Worm (Caenorhabditis elegans) whole organism, early embryonic: ENCODE measurements around the gene C17C3.5.

Experiments used
- B0310.2 ChIP-seq: sonication (generic microtip); optimal IDR thresholded peaks from 2 replicates; lab custom pipeline; 2016; ENCODE audit warnings: mild to moderate bottlenecking, missing genetic modification characterization, missing compliant biosample characterization
- F13C5.2 ChIP-seq: sonication (generic microtip); optimal IDR thresholded peaks from 2 replicates; lab custom pipeline; 2017; ENCODE audit warnings: mild to moderate bottlenecking, missing genetic modification characterization, inconsistent platforms, missing compliant biosample characterization
- aly-1 ChIP-seq: sonication (generic microtip); optimal IDR thresholded peaks from 2 replicates; lab custom pipeline; 2016; ENCODE audit warnings: missing genetic modification characterization, missing compliant biosample characterization
- ama-1 ChIP-seq: fragments of 150-350 bp; optimal IDR thresholded peaks from 2 replicates; lab custom pipeline; 2014
- ceh-13 ChIP-seq: fragments of 200-800 bp; sonication (Bioruptor generic); optimal IDR thresholded peaks from 2 replicates; lab custom pipeline; 2018; ENCODE audit warnings: mild to moderate bottlenecking, missing genetic modification characterization, missing compliant biosample characterization
- ceh-36 ChIP-seq: sonication (generic microtip); optimal IDR thresholded peaks from 2 replicates; lab custom pipeline; 2016; ENCODE audit warnings: missing genetic modification characterization, inconsistent platforms, missing compliant biosample characterization
- ets-7 ChIP-seq: sonication (generic microtip); optimal IDR thresholded peaks from 2 replicates; lab custom pipeline; 2016; ENCODE audit warnings: missing genotype, missing genetic modification characterization, missing compliant biosample characterization
- flt-1 ChIP-seq: fragments of 200-800 bp; sonication (Bioruptor generic); IDR thresholded peaks from 2 replicates; pipeline ENCODE4 v1.3.6; 2022; ENCODE audit warnings: missing genetic modification characterization, missing compliant biosample characterization
- hmbx-1 ChIP-seq: sonication (generic microtip); optimal IDR thresholded peaks from 2 replicates; lab custom pipeline; 2016; ENCODE audit warnings: mild to moderate bottlenecking, missing genetic modification characterization, missing compliant biosample characterization
- hmg-4 ChIP-seq: fragments of 200-800 bp; sonication (Bioruptor generic); optimal IDR thresholded peaks from 2 replicates; lab custom pipeline; 2018; ENCODE audit warnings: mild to moderate bottlenecking, missing genetic modification characterization, missing compliant biosample characterization
- hnd-1 ChIP-seq: sonication (generic microtip); optimal IDR thresholded peaks from 2 replicates; lab custom pipeline; 2016; ENCODE audit warnings: missing genetic modification characterization, missing compliant biosample characterization
- pes-1 ChIP-seq: fragments of 200-800 bp; sonication (Bioruptor generic); IDR thresholded peaks from 2 replicates; pipeline ENCODE4 v1.3.6; 2022; ENCODE audit warnings: missing genetic modification reagents, missing genetic modification characterization, missing compliant biosample characterization
- scrt-1 ChIP-seq: fragments of 200-800 bp; sonication (Bioruptor generic); IDR thresholded peaks from 2 replicates; pipeline ENCODE4 v1.3.6; 2022; ENCODE audit warnings: missing genetic modification characterization, missing compliant biosample characterization
- sea-1 ChIP-seq: fragments of 200-800 bp; sonication (Bioruptor generic); conservative IDR thresholded peaks from 2 replicates; pipeline ENCODE4 v1.3.6; 2022; ENCODE audit warnings: missing genetic modification characterization, missing compliant biosample characterization
- tbx-11 ChIP-seq: fragments of 200-800 bp; sonication (Bioruptor generic); IDR thresholded peaks from 2 replicates; pipeline ENCODE4 v1.3.6; 2022; ENCODE audit warnings: missing genetic modification characterization, missing compliant biosample characterization
- tbx-37 ChIP-seq: fragments of 200-800 bp; sonication (Bioruptor generic); conservative IDR thresholded peaks from 2 replicates; pipeline ENCODE4 v1.3.6; 2022; ENCODE audit warnings: missing genetic modification reagents, missing genetic modification characterization, missing compliant biosample characterization
- tra-4 ChIP-seq: sonication (generic microtip); optimal IDR thresholded peaks from 2 replicates; lab custom pipeline; 2017; ENCODE audit warnings: missing genetic modification characterization, missing compliant biosample characterization

Gene C17C3.5

DNA sequence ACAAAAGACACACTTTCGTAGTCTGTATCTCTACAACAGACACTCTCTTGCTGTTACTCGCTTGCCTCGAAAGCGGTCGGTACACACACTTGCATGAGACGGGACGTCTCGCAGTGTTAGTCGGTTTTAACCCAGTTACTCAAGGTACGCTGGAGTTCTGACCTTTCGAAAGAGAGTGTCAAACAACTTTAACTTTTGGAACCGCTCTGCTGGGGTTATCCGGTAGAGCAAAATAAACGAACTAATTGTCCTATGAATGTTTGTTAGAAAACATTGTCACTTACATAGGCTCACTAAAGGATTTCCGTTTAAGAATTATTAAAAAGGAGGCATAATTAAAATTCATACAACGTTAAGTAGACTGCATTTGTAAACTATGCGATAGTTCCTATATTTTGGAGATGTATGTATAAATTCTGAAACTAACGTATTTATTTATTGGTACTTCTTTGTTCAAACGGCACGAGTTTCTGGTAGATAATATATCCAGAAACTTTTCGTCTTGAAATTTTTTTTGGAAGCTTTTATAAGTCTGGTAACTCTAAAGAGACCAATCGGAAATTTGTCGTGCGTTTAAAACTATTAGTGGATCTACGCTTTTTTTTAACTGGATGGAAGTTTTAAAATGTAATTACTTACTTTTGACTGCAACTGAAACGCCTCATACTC is 8.0 kb upstream of the C17C3.5 start:
- TF ChIP-seq sea-1 (GFP tag; lab: Robert Waterston, UW) (peak; percentile 90), hmg-4 (GFP tag; lab: Kevin White, UChicago) (peak; percentile 90), tbx-11 (peak; percentile 85), hmbx-1 (tag; lab: Kevin White, UChicago) (peak; percentile 83), F13C5.2 (tag; lab: Kevin White, UChicago) (peak; percentile 95), flt-1 (GFP tag; lab: Robert Waterston, UW) (peak; percentile 60; the same call in 1 of the 2 replicates), B0310.2 (tag; lab: Kevin White, UChicago) (peak; percentile 91), tra-4 (tag; lab: Kevin White, UChicago) (peak; percentile 88), tbx-37 (GFP tag; lab: Robert Waterston, UW) (peak; percentile 59), pes-1 (GFP tag; lab: Robert Waterston, UW) (peak; percentile 78), scrt-1 (peak; percentile 78), ceh-13 (peak; percentile 30), ets-7 (tag; lab: Kevin White, UChicago) (peak; percentile 77), aly-1 (no peak), ama-1 (lab: Kevin White, UChicago) (peak; percentile 100), hnd-1 (tag; lab: Kevin White, UChicago) (peak; percentile 59), ceh-36 (tag; lab: Kevin White, UChicago) (peak; percentile 85)

DNA sequence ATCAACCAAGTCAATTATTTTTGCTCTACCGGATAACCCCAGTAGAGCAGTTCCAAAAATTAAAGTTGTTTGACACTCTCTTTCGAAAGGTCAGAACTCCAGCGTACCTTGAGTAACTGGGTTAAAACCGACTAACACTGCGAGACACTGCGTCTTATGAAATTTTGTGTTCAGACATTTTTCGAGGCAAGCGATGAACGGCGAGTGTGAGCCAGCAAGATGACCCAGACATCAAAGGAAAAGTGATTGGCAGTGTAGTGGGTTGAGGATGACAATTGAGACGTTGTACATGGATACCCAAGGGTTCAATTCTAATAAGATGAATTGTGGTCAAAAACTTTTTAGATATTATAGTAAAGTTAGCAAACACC is 7.5 kb upstream of the C17C3.5 start:
- TF ChIP-seq aly-1, result no peak

DNA sequence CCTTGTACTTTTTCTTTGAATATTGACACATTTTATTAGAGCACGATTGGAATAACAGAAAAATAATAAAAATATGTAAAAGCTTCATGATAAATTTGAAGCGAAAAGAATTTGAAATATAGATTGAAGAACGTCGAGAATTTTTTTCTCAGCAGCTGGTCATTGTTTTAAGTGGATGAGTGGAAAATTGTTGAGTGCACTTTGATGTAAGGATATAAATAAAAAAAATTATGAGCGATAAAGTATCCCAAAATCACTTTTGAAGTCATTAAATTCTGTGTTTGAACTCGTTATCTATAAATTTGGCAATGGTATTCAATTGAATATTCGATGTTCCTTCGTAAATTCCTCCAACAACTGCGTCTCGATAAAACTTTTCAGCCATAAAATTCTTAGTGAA is 6.9 kb upstream of the C17C3.5 start, which contains the start of gene ins-13:
Gene ins-13 (minus strand): TSS at position 101 of the 400 bp plus-strand sequence.
- TF ChIP-seq ets-7 (tag; lab: Kevin White, UChicago) (no peak), tbx-11 (no peak), ceh-13 (no peak)

DNA sequence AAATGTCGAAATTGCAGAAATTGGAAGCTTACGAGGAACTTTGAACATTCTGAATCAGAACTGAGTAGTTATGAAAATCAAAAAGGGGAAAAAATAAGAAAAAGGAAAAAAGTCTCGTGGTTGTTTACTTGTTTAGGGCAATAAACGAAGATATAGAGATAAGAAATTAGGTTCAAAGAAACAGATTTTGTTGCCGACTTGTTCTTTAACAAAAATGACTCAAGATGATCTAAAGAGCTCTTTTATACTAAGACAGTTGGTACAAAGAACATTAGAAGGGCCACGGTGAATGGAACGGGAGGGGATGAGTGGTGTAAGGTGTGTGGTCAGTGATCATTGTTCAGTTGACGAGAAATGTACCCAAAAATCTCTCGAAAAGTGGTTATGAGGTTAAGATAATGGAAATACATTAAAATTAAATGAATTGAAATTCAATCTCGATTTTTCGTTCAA is 4.1 kb upstream of the C17C3.5 start, which contains the start of gene acdh-2:
Gene acdh-2 (minus strand): TSS at position 51 of the 453 bp plus-strand sequence.
- TF ChIP-seq hmg-4 (GFP tag; lab: Kevin White, UChicago), result no peak
- no peak for TF ChIP-seq tbx-37 (GFP tag; lab: Robert Waterston, UW)
- TF ChIP-seq sea-1 (GFP tag; lab: Robert Waterston, UW), result no peak
- no peak for TF ChIP-seq ama-1 (lab: Kevin White, UChicago)
- TF ChIP-seq pes-1 (GFP tag; lab: Robert Waterston, UW), result no peak
- no peak for TF ChIP-seq B0310.2 (tag; lab: Kevin White, UChicago)
- TF ChIP-seq tbx-11, result no peak
- TF ChIP-seq tra-4 (tag; lab: Kevin White, UChicago), result no peak
- TF ChIP-seq flt-1 (GFP tag; lab: Robert Waterston, UW), result no peak
- TF ChIP-seq aly-1, result no peak
- no peak for TF ChIP-seq scrt-1
- TF ChIP-seq ceh-13, result no peak

DNA sequence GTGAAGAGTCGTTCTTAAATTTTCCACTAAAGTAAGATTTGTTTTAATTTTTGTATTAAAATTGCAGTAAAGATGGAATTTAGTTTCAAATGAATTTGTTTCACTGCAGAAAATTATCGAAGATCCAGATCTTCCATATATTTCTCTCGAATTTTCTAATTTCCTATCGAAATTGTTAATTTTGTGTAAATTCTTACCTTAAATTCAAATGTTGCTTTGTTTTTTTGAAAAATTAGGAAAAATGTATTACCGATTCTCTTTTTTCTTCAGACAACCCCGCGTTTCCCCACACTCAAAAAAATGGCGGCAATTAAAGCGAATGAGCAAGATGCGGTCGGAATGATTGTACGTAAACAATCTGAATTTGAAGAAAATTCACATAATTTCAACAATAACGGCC is 1.9 kb upstream of the C17C3.5 start, which contains the start of gene C17C3.6:
Gene C17C3.6 (plus strand): TSS at position 301 of the 400 bp plus-strand sequence.
- no peak for TF ChIP-seq ama-1 (lab: Kevin White, UChicago)
- no peak for TF ChIP-seq hmbx-1 (tag; lab: Kevin White, UChicago)
- TF ChIP-seq ceh-36 (tag; lab: Kevin White, UChicago), result no peak

DNA sequence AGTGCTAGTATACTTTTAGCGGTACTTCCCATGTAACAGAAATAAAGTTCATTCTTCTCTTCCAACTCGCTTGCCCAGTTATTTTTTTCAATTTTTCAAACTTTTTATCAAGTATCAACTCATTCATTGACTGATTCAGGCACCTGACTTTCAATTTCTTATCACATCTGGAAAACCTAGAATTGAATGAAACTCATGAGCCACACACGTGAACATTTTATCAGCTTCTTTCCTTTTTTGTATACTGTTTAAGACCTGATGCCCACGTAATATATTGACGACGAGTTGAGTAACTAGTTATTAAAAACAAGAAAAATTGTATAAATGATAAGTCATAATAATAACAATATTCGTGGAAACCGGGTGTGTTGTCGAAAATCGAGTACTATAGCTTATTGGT is 1.9 kb downstream of the C17C3.5 start:
- TF ChIP-seq sea-1 (GFP tag; lab: Robert Waterston, UW) (no peak), hnd-1 (tag; lab: Kevin White, UChicago) (no peak), tbx-37 (GFP tag; lab: Robert Waterston, UW) (no peak), tra-4 (tag; lab: Kevin White, UChicago) (no peak), flt-1 (GFP tag; lab: Robert Waterston, UW) (no peak), B0310.2 (tag; lab: Kevin White, UChicago) (no peak), hmbx-1 (tag; lab: Kevin White, UChicago) (no peak), hmg-4 (GFP tag; lab: Kevin White, UChicago) (no peak), tbx-11 (no peak), ama-1 (lab: Kevin White, UChicago) (no peak), aly-1 (no peak), pes-1 (GFP tag; lab: Robert Waterston, UW) (no peak), ets-7 (tag; lab: Kevin White, UChicago) (no peak)

DNA sequence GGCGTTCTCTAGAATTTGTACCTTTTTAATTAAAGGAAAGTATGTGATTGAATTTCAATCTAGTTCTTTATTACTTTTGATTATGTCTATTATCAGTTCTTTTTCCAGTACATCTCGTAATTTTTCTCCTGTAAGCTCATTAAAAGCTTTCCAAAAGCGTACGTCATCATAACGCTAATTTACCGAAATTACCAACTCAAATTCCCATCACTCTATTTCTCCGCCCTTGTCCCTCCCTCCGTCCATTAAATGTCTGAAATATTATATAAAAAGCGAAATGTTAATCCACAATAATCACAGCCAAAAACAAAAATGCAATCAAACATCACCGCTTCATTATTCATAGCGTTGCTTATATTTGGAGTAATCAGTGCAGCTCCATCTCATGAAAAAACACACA is 2.7 kb downstream of the C17C3.5 start, which contains the start of gene ins-12:
Gene ins-12 (plus strand): TSS at position 301 of the 400 bp plus-strand sequence.
- no peak for TF ChIP-seq B0310.2 (tag; lab: Kevin White, UChicago)
- no peak for TF ChIP-seq tra-4 (tag; lab: Kevin White, UChicago)
- TF ChIP-seq tbx-11, result no peak
- TF ChIP-seq scrt-1, result no peak
- TF ChIP-seq flt-1 (GFP tag; lab: Robert Waterston, UW), result no peak
- no peak for TF ChIP-seq ceh-36 (tag; lab: Kevin White, UChicago)
- no peak for TF ChIP-seq hnd-1 (tag; lab: Kevin White, UChicago)
- no peak for TF ChIP-seq ceh-13
- TF ChIP-seq hmbx-1 (tag; lab: Kevin White, UChicago), result no peak
- no peak for TF ChIP-seq pes-1 (GFP tag; lab: Robert Waterston, UW)
- no peak for TF ChIP-seq tbx-37 (GFP tag; lab: Robert Waterston, UW)
- no peak for TF ChIP-seq ets-7 (tag; lab: Kevin White, UChicago)
- TF ChIP-seq ama-1 (lab: Kevin White, UChicago), result no peak
- TF ChIP-seq aly-1, result no peak
- no peak for TF ChIP-seq hmg-4 (GFP tag; lab: Kevin White, UChicago)
- no peak for TF ChIP-seq sea-1 (GFP tag; lab: Robert Waterston, UW)
- no peak for TF ChIP-seq F13C5.2 (tag; lab: Kevin White, UChicago)
